Worm (Caenorhabditis elegans): ENCODE results near the gene ceh-22.

ce11 chrV:10723181-10723580 is 51.5 kb downstream of the ceh-22 start:
- TF ChIP-seq him-1 (tag; optimal IDR thresholded peaks at IDR 0.05), result no peak
- TF ChIP-seq dao-5 (tag; optimal IDR thresholded peaks at IDR 0.05), result no peak
- no peak for TF ChIP-seq W03F9.2 (tag; optimal IDR thresholded peaks at IDR 0.05)

Data from whole organism, L4/young adult.